Worm (Caenorhabditis elegans) whole organism, L3 larva: Measurements from ENCODE around the gene rol-1.

Experiments used
- R02D3.7 ChIP-seq: fragments of 150-350 bp; optimal IDR thresholded peaks from 2 replicates; lab custom pipeline; 2014; ENCODE audit warnings: missing biosample characterization, missing genetic modification characterization
- elt-3 ChIP-seq, 3 experiments: fragments of 150-350 bp in 1 of 3; sonication (generic microtip) in 2 of 3; optimal IDR thresholded peaks; 2 replicates in 2 of 3; 4 replicates in 1 of 3; lab custom pipeline; 2014 to 2017; ENCODE audit warnings: missing biosample characterization in 3 of 3, missing genetic modification characterization in 3 of 3
- lin-39 ChIP-seq: fragments of 150-350 bp; optimal IDR thresholded peaks from 2 replicates; lab custom pipeline; 2018; ENCODE audit warnings: missing biosample characterization, missing genetic modification reagents, missing genetic modification characterization
- nfya-1 ChIP-seq: sonication (generic microtip); optimal IDR thresholded peaks from 2 replicates; lab custom pipeline; 2017; ENCODE audit warnings: missing genetic modification characterization, mild to moderate bottlenecking, missing compliant biosample characterization, antibody characterized with exemption, moderate library complexity; ENCODE audit not compliant: insufficient read depth
- nhr-11 ChIP-seq: fragments of 150-350 bp; optimal IDR thresholded peaks from 2 replicates; lab custom pipeline; 2014; ENCODE audit warnings: missing biosample characterization, missing genetic modification characterization
- nhr-23 ChIP-seq: fragments of 150-350 bp; optimal IDR thresholded peaks from 2 replicates; lab custom pipeline; 2014; ENCODE audit warnings: missing biosample characterization, missing genetic modification reagents, missing genetic modification characterization
- nhr-237 ChIP-seq: fragments of 150-350 bp; optimal IDR thresholded peaks from 2 replicates; lab custom pipeline; 2014; ENCODE audit warnings: missing biosample characterization, missing genetic modification characterization
- nhr-28 ChIP-seq: fragments of 150-350 bp; optimal IDR thresholded peaks from 2 replicates; lab custom pipeline; 2014; ENCODE audit warnings: missing biosample characterization, missing genetic modification characterization
- nhr-76 ChIP-seq: fragments of 150-350 bp; sonication (generic microtip); optimal IDR thresholded peaks from 5 replicates; lab custom pipeline; 2014; ENCODE audit warnings: missing biosample characterization, missing genetic modification characterization
- snpc-4 ChIP-seq: fragments of 150-350 bp; optimal IDR thresholded peaks from 2 replicates; lab custom pipeline; 2014; ENCODE audit warnings: missing biosample characterization, missing genetic modification characterization
- ztf-11 ChIP-seq: fragments of 150-350 bp; optimal IDR thresholded peaks from 2 replicates; lab custom pipeline; 2014; ENCODE audit warnings: missing biosample characterization, missing genetic modification characterization

DNA sequence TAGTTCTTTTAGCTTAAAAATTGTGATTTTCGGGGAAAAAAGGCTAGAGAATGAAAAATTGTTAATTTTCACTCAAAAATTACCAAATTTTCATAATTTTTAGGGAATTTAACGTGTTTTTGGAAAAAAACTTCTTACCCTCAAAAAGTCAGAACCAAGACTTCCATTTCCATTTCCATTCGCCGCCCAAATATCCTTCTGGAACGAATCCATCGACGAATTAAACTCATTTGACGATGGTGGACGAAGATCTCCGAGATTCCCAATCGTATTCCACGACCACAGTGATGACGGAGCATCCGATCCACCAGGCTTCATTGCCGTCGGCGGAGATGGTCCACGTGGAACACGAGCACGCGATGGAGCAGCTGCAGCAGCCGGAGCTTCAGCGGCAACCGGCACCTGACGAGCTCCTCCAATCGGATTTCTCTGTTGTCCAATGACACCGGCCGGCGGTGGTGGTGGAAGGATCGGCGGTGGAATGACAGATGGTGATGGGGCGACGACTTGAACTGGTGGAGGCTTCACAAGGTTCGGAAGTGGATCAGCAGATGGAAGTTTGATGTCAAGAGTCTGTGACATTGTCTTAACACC, 39.4 kb downstream of the rol-1 start:
- TF ChIP-seq nhr-76 (tag; lab: Kevin White, UChicago) = no peak
- TF ChIP-seq lin-39 (tag; lab: Kevin White, UChicago) = no peak
- no peak for TF ChIP-seq nhr-23 (tag; lab: Kevin White, UChicago)
- TF ChIP-seq elt-3 (tag; optimal IDR thresholded peaks at IDR 0.05; lab: Kevin White, UChicago) = no peak
- TF ChIP-seq R02D3.7 (tag; lab: Kevin White, UChicago) = no peak
- TF ChIP-seq nhr-28 (tag; lab: Kevin White, UChicago) = no peak
- TF ChIP-seq ztf-11 (tag; lab: Kevin White, UChicago) = no peak
- no peak for TF ChIP-seq snpc-4 (tag; lab: Kevin White, UChicago)
- TF ChIP-seq nfya-1 (tag; lab: Kevin White, UChicago) = no peak
- TF ChIP-seq nhr-11 (tag; lab: Kevin White, UChicago) = no peak
- no peak for TF ChIP-seq nhr-237 (tag; lab: Kevin White, UChicago)
